Fruit fly (Drosophila melanogaster) whole organism, adult: Measurements from ENCODE around the gene CG43799.

Experiments used
- Mnt ChIP-seq: fragments of 200-800 bp; sonication (Bioruptor generic); optimal IDR thresholded peaks from 2 replicates; lab custom pipeline; 2016; ENCODE audit warnings: missing biosample characterization, mild to moderate bottlenecking, missing genetic modification characterization
- bab1 ChIP-seq: fragments of 200-800 bp; sonication (Bioruptor generic); optimal IDR thresholded peaks from 3 replicates; lab custom pipeline; 2019; ENCODE audit warnings: missing biosample characterization, mild to moderate bottlenecking, missing genetic modification characterization, moderate library complexity

- TF ChIP-seq bab1 (no peak), Mnt (GFP tag; lab: Kevin White, UChicago) (no peak)
These were observed 35.0 kb downstream of the CG43799 start for dm6 chr2L:7262580-7262979.
